Worm (Caenorhabditis elegans) whole organism, L3 larva: ENCODE results near the gene T05E12.9.

Source experiments
- R02D3.7 ChIP-seq: fragments of 150-350 bp; optimal IDR thresholded peaks from 2 replicates; lab custom pipeline; 2014; ENCODE audit warnings: missing biosample characterization, missing genetic modification characterization
- ZK546.5 ChIP-seq: sonication (generic microtip); optimal IDR thresholded peaks from 2 replicates; lab custom pipeline; 2017; ENCODE audit warnings: missing biosample characterization, missing genetic modification characterization
- ceh-16 ChIP-seq: sonication (generic microtip); optimal IDR thresholded peaks from 2 replicates; lab custom pipeline; 2017; ENCODE audit warnings: missing biosample characterization, missing genetic modification characterization
- ceh-28 ChIP-seq: fragments of 150-350 bp; optimal IDR thresholded peaks from 2 replicates; lab custom pipeline; 2014; ENCODE audit warnings: missing biosample characterization, missing genetic modification reagents, missing genetic modification characterization
- ceh-9 ChIP-seq: sonication (generic microtip); optimal IDR thresholded peaks from 2 replicates; lab custom pipeline; 2018; ENCODE audit warnings: missing biosample characterization, missing genetic modification characterization
- daf-12 ChIP-seq: fragments of 150-350 bp; optimal IDR thresholded peaks from 2 replicates; lab custom pipeline; 2014; ENCODE audit warnings: missing biosample characterization, missing genetic modification reagents, missing genetic modification characterization
- elt-1 ChIP-seq: fragments of 150-350 bp; optimal IDR thresholded peaks from 2 replicates; lab custom pipeline; 2014; ENCODE audit warnings: missing biosample characterization, missing genetic modification characterization
- elt-2 ChIP-seq: sonication (generic microtip); optimal IDR thresholded peaks from 2 replicates; lab custom pipeline; 2016; ENCODE audit warnings: missing genetic modification reagents, mild to moderate bottlenecking, missing genetic modification characterization, missing compliant biosample characterization
- fkh-10 ChIP-seq: sonication (generic microtip); optimal IDR thresholded peaks from 2 replicates; lab custom pipeline; 2017; ENCODE audit warnings: missing biosample characterization, missing genetic modification reagents, missing genetic modification characterization
- fkh-2 ChIP-seq: fragments of 150-350 bp; optimal IDR thresholded peaks from 2 replicates; lab custom pipeline; 2014; ENCODE audit warnings: missing biosample characterization, missing genetic modification reagents, missing genetic modification characterization
- fos-1 ChIP-seq: fragments of 150-350 bp; optimal IDR thresholded peaks from 2 replicates; lab custom pipeline; 2014; ENCODE audit warnings: missing biosample characterization, missing genetic modification characterization
- hmg-11 ChIP-seq: sonication (generic microtip); optimal IDR thresholded peaks from 2 replicates; lab custom pipeline; 2016; ENCODE audit warnings: missing genetic modification characterization, missing compliant biosample characterization
- jun-1 ChIP-seq: fragments of 150-350 bp; optimal IDR thresholded peaks from 2 replicates; lab custom pipeline; 2014; ENCODE audit warnings: missing biosample characterization, missing genetic modification reagents, missing genetic modification characterization
- lin-15B ChIP-seq: fragments of 150-350 bp; optimal IDR thresholded peaks from 2 replicates; lab custom pipeline; 2014; ENCODE audit warnings: missing biosample characterization, missing genetic modification characterization
- lin-39 ChIP-seq: fragments of 150-350 bp; optimal IDR thresholded peaks from 2 replicates; lab custom pipeline; 2018; ENCODE audit warnings: missing biosample characterization, missing genetic modification reagents, missing genetic modification characterization
- lsy-12 ChIP-seq: sonication (generic microtip); optimal IDR thresholded peaks from 2 replicates; lab custom pipeline; 2016; ENCODE audit warnings: mild to moderate bottlenecking, missing genetic modification characterization, missing compliant biosample characterization
- mdl-1 ChIP-seq: fragments of 150-350 bp; optimal IDR thresholded peaks from 2 replicates; lab custom pipeline; 2014; ENCODE audit warnings: missing biosample characterization, missing genetic modification characterization
- mml-1 ChIP-seq: fragments of 150-350 bp; sonication (generic microtip); optimal IDR thresholded peaks from 3 replicates; lab custom pipeline; 2014; ENCODE audit warnings: missing biosample characterization, missing genetic modification characterization
- nfya-1 ChIP-seq: sonication (generic microtip); optimal IDR thresholded peaks from 2 replicates; lab custom pipeline; 2017; ENCODE audit warnings: missing genetic modification characterization, mild to moderate bottlenecking, missing compliant biosample characterization, antibody characterized with exemption, moderate library complexity; ENCODE audit not compliant: insufficient read depth
- nhr-11 ChIP-seq: fragments of 150-350 bp; optimal IDR thresholded peaks from 2 replicates; lab custom pipeline; 2014; ENCODE audit warnings: missing biosample characterization, missing genetic modification characterization
- nhr-23 ChIP-seq: fragments of 150-350 bp; optimal IDR thresholded peaks from 2 replicates; lab custom pipeline; 2014; ENCODE audit warnings: missing biosample characterization, missing genetic modification reagents, missing genetic modification characterization
- nhr-237 ChIP-seq: fragments of 150-350 bp; optimal IDR thresholded peaks from 2 replicates; lab custom pipeline; 2014; ENCODE audit warnings: missing biosample characterization, missing genetic modification characterization
- nhr-28 ChIP-seq: fragments of 150-350 bp; optimal IDR thresholded peaks from 2 replicates; lab custom pipeline; 2014; ENCODE audit warnings: missing biosample characterization, missing genetic modification characterization
- nhr-43 ChIP-seq: sonication (generic microtip); optimal IDR thresholded peaks from 2 replicates; lab custom pipeline; 2016; ENCODE audit warnings: mild to moderate bottlenecking, missing genetic modification characterization, missing compliant biosample characterization; ENCODE audit not compliant: poor library complexity, severe bottlenecking
- nhr-77 ChIP-seq: fragments of 150-350 bp; optimal IDR thresholded peaks from 2 replicates; lab custom pipeline; 2014; ENCODE audit warnings: missing biosample characterization, missing genetic modification characterization
- sea-2 ChIP-seq: fragments of 150-350 bp; sonication (generic microtip); optimal IDR thresholded peaks from 4 replicates; lab custom pipeline; 2014; ENCODE audit warnings: missing biosample characterization, missing genetic modification reagents, missing genetic modification characterization
- skn-1 ChIP-seq: fragments of 150-350 bp; optimal IDR thresholded peaks from 2 replicates; lab custom pipeline; 2014; ENCODE audit warnings: missing biosample characterization, missing genetic modification characterization
- tbx-2 ChIP-seq: sonication (generic microtip); optimal IDR thresholded peaks from 2 replicates; lab custom pipeline; 2016; ENCODE audit warnings: mild to moderate bottlenecking, missing genetic modification characterization, missing compliant biosample characterization
- unc-39 ChIP-seq: sonication (generic microtip); optimal IDR thresholded peaks from 4 replicates; lab custom pipeline; 2017; ENCODE audit warnings: missing biosample characterization, missing genetic modification characterization
- unc-62 ChIP-seq: fragments of 150-350 bp; sonication (generic microtip); optimal IDR thresholded peaks from 4 replicates; lab custom pipeline; 2014; ENCODE audit warnings: missing biosample characterization, missing genetic modification reagents, missing genetic modification characterization
- zag-1 ChIP-seq: fragments of 150-350 bp; optimal IDR thresholded peaks from 2 replicates; lab custom pipeline; 2014; ENCODE audit warnings: missing biosample characterization, missing genetic modification characterization

The T05E12.9 gene

DNA sequence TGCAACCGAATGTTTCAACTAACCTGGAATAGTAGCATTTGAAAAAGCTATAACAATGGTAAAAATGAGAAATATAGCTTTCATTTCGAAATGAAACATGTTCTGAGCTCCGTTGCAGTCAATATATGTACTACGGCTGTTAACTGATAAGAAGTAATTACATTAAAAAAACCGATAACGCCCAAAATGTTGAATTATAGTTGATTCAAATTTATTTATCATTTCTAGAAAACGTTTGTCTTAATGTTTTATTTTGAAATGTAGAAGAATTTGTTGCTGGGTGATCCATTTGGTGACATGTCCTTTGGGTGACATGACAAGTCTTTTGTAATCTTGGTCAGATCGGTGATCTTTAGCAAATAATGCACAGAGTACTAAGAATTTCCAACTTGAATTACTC, 6.7 kb upstream of the T05E12.9 start, which contains the start of gene T05E12.6:
Gene T05E12.6, minus strand, starts transcription at position 101 of the 400 bp plus-strand sequence.
- TF ChIP-seq sea-2 (GFP tag; lab: Kevin White, UChicago) = no peak
- no peak for TF ChIP-seq tbx-2 (tag; lab: Kevin White, UChicago)
- peak; percentile 11 for TF ChIP-seq elt-2 (tag; lab: Kevin White, UChicago)

DNA sequence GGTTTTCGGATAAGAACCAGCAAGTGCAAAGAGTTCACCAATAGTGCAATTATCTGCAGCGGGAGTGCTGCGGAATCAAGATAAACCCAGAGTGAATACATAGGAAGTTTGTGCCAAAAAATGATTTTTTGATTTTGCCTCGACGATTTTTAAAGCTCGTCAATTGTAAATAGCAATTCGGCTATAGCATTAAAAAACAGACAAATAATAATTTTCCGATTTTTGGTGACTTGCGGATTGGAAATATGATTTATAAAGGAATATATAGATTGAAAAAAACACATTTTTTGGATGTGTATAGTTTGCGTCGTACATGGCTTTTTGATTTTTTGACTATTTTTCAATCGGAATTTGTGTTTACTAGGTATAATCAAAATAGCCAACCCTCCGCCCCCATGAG, 2.8 kb downstream of the T05E12.9 start, which contains the start of gene srw-20:
Gene srw-20, minus strand, starts transcription at position 101 of the 400 bp plus-strand sequence.
- TF ChIP-seq skn-1 = no peak

DNA sequence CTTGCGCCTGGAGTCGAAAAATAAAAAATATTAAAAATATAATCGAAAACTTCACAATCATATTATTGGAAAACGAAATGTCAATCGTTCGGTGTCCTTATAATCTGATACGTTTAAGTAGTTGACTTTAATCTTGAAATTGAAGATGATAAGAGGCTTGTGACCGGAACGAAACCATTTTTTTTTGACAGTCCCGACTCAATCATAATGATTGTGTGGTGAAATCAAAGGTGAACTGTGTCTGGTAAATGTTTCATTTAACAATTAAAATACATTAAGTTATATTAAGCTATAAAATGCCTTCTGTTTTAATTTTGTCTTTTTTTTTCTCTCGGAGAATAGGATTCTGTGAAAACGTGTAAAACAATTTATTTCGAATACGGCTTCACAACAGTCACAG, 4.7 kb downstream of the T05E12.9 start, which contains the start of gene T05E12.3:
Gene T05E12.3, minus strand, starts transcription at position 101 of the 400 bp plus-strand sequence.
- TF ChIP-seq lsy-12 (tag; lab: Kevin White, UChicago) (no peak), fkh-2 (tag; lab: Kevin White, UChicago) (no peak), zag-1 (no peak)

DNA sequence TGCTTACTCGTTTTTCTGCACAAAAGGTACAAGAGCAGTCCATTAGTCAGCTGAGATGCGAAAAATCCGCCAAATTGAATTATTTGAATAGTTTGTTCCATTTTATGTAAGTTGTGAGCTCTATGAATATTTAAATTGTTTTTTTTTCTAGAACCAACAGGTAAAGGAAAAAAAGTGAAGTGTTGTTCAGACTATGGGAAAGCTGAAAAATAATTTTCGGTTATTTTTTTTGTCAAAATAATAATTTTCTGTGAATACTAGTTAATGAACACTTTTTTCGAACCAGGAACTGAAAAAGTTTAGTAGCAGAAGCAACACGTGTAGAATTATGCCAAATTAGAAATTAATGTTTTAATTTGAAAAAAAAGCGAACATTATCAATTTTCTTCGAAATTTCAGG, 6.7 kb downstream of the T05E12.9 start, which contains the start of gene str-125:
Gene str-125, minus strand, starts transcription at position 101 of the 400 bp plus-strand sequence.
- TF ChIP-seq lsy-12 (tag; lab: Kevin White, UChicago) (no peak), lin-39 (tag; lab: Kevin White, UChicago) (no peak), daf-12 (tag; lab: Kevin White, UChicago) (no peak), sea-2 (GFP tag; lab: Kevin White, UChicago) (no peak), nhr-28 (tag; lab: Kevin White, UChicago) (no peak), tbx-2 (tag; lab: Kevin White, UChicago) (no peak), unc-62 (GFP tag; lab: Kevin White, UChicago) (no peak), nhr-11 (tag; lab: Kevin White, UChicago) (no peak), nhr-77 (tag; lab: Kevin White, UChicago) (no peak), fkh-10 (GFP tag; lab: Kevin White, UChicago) (no peak), nhr-43 (tag; lab: Kevin White, UChicago) (no peak), zag-1 (no peak), fos-1 (tag; lab: Kevin White, UChicago) (no peak), elt-1 (tag; lab: Kevin White, UChicago) (no peak), nhr-237 (no peak), ZK546.5 (no peak), ceh-9 (tag; lab: Kevin White, UChicago) (no peak), elt-2 (tag; lab: Kevin White, UChicago) (no peak), mml-1 (tag; lab: Kevin White, UChicago) (no peak)

DNA sequence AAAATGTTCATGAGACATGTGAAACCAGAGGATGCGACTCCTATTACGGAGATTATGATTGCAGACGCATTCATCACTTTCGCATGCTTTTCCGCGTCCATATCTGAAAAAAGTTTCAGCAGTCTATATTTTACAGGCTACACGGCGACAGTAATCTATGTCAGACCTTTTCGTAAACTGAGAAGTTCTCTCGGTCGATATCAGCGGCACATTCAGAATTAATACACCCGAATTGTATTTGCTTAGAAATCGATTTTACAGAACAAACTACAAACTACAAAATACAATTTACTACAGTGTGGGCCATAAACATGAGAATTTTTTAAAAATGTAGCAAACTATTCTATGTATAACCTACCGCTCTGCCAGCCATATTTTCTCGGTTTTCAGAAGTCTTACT, 11.0 kb downstream of the T05E12.9 start, which contains the start of gene srbc-14:
Gene srbc-14, minus strand, starts transcription at position 101 of the 400 bp plus-strand sequence.
- TF ChIP-seq nhr-28 (tag; lab: Kevin White, UChicago) (no peak), sea-2 (GFP tag; lab: Kevin White, UChicago) (no peak), ceh-28 (tag; lab: Kevin White, UChicago) (no peak), hmg-11 (tag; lab: Kevin White, UChicago) (no peak), nhr-23 (no peak), unc-39 (tag; lab: Kevin White, UChicago) (no peak), daf-12 (tag; lab: Kevin White, UChicago) (no peak), lin-15B (no peak), nhr-43 (tag; lab: Kevin White, UChicago) (no peak), elt-2 (tag; lab: Kevin White, UChicago) (no peak), R02D3.7 (no peak), nfya-1 (no peak)

DNA sequence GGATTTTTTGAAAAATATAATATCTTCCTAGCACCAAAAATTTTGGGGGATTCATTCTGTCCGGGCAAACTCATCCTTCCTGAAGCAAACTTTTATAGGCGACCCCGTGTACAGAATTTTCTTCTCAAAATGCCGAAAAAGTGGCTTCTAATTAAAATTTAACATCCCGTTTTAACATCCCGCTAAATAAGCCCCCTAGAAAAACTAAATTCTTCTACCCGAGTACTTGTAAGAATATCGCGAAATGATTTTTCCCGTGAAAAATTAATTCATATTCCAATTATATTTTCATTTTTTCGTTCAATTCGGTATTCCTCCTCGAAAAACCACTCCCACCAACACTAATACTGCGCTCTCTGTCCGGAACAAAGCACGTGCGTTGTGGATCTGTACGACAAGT, 13.8 kb downstream of the T05E12.9 start, which contains the start of gene T05E12.8:
Gene T05E12.8, plus strand, starts transcription at position 301 of the 400 bp plus-strand sequence.
- no peak for TF ChIP-seq ceh-16 (tag; lab: Kevin White, UChicago)
- no peak for TF ChIP-seq skn-1
- no peak for TF ChIP-seq mdl-1 (tag; lab: Kevin White, UChicago)
- TF ChIP-seq jun-1 (tag; lab: Kevin White, UChicago) = no peak
- TF ChIP-seq nhr-28 (tag; lab: Kevin White, UChicago) = no peak
- TF ChIP-seq ZK546.5 = no peak
- no peak for TF ChIP-seq zag-1
